Worm (Caenorhabditis elegans): Measurements from ENCODE around the gene str-221.

The str-221 gene

DNA sequence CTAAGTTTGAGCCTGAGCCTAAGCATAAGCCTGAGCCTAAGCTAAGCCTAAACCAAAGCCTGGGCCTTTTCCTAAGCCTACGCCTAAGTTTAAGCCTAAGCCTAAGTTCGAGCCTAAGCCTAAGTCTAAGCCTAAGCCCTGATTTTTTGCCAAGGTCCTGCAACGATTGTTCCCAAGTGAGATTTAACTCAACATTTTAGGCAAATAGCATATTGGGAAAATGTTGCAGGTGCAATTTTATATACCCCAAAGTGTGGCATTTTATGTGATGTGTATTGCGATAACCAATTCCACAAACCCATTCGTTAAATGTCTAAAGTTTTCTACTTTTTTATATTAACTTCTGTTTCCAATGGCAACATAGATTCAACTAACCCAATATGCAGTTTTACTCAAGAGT lies 22.2 kb downstream of the str-221 start, which contains the start of gene irld-40:
Gene irld-40, plus strand, starts transcription at position 301 of the 400 bp plus-strand sequence.
- TF ChIP-seq lsy-2 (tag; optimal IDR thresholded peaks at IDR 0.05) (no peak), nhr-11 (tag; optimal IDR thresholded peaks at IDR 0.05) (no peak), peb-1 (tag; optimal IDR thresholded peaks at IDR 0.05) (no peak), nhr-10 (tag; optimal IDR thresholded peaks at IDR 0.05) (no peak), unc-55 (GFP tag; optimal IDR thresholded peaks at IDR 0.05) (no peak), Y55F3AM.14 (GFP tag; optimal IDR thresholded peaks at IDR 0.05) (no peak), sma-3 (GFP tag; optimal IDR thresholded peaks at IDR 0.05) (no peak), zag-1 (tag; optimal IDR thresholded peaks at IDR 0.05) (no peak), fos-1 (tag; optimal IDR thresholded peaks at IDR 0.05) (no peak), lin-13 (GFP tag; optimal IDR thresholded peaks at IDR 0.05) (no peak), F13H6.1 (tag; optimal IDR thresholded peaks at IDR 0.05) (no peak), ama-1 (optimal IDR thresholded peaks at IDR 0.05) (no peak), lin-11 (tag; optimal IDR thresholded peaks at IDR 0.05) (no peak), nhr-77 (tag; optimal IDR thresholded peaks at IDR 0.05) (no peak), alr-1 (tag; optimal IDR thresholded peaks at IDR 0.05) (no peak), ztf-4 (tag; optimal IDR thresholded peaks at IDR 0.05) (no peak)

DNA sequence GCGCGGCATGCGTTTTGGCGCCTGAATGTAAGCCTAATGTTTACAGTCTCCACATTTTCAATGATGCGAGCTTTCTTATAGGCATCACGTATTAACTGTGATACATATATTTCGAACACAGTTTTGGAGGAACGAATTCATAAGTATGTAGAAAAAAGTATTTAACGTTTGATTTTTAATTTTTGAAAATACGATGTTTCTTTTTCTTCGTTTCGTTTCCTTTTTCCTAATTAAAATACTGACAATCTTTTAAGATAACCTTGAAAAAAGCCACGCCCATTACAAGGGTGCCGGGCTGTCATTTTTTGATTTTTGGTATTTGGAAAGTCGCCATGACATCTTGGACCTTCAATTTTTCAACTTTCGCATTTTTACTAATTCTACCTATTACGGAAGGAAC lies 24.8 kb downstream of the str-221 start, which contains the start of gene K04F1.9:
Gene K04F1.9, plus strand, starts transcription at position 301 of the 400 bp plus-strand sequence.
- no peak for TF ChIP-seq F13H6.1 (tag; optimal IDR thresholded peaks at IDR 0.05)
- TF ChIP-seq unc-62 (GFP tag; optimal IDR thresholded peaks at IDR 0.05) = no peak
- no peak for TF ChIP-seq mbf-1 (tag; optimal IDR thresholded peaks at IDR 0.05)
- TF ChIP-seq sma-9 (GFP tag; optimal IDR thresholded peaks at IDR 0.05) = no peak
- TF ChIP-seq sma-9 (tag; optimal IDR thresholded peaks at IDR 0.05) = no peak
- no peak for TF ChIP-seq fos-1 (tag; optimal IDR thresholded peaks at IDR 0.05)
- no peak for TF ChIP-seq ztf-11 (tag; optimal IDR thresholded peaks at IDR 0.05)
- no peak for TF ChIP-seq ztf-4 (tag; optimal IDR thresholded peaks at IDR 0.05)
- no peak for TF ChIP-seq ZK546.5 (tag; optimal IDR thresholded peaks at IDR 0.05)
- TF ChIP-seq gmeb-1 (tag; optimal IDR thresholded peaks at IDR 0.05) = no peak
- no peak for TF ChIP-seq lsy-2 (tag; optimal IDR thresholded peaks at IDR 0.05)
- TF ChIP-seq unc-39 (tag; optimal IDR thresholded peaks at IDR 0.05) = no peak
- TF ChIP-seq Y55F3AM.14 (GFP tag; optimal IDR thresholded peaks at IDR 0.05) = no peak
- no peak for TF ChIP-seq C34F6.9 (tag; optimal IDR thresholded peaks at IDR 0.05)

DNA sequence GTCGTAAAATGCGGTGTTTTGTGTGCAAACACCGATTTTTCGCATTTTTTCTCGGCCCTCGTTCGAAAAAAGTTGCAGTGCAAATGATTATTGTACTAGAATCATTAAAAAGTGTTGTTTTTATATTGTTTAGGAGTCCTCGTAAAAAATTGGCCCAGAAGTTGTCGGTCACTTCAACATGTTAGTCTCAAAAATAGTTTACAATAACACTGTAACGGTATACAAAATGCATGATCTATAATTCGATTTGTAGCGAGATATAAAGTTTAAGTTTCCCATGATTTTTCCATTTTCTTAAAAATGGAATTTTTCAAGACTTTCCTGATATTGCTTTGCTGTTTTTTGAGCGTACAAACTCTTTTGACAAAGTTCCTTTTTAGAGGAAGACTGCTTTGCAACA lies 26.8 kb downstream of the str-221 start, which contains the start of gene K04F1.8:
Gene K04F1.8, plus strand, starts transcription at position 301 of the 400 bp plus-strand sequence.
- no peak for TF ChIP-seq dmd-4 (tag; optimal IDR thresholded peaks at IDR 0.05)
- TF ChIP-seq ceh-82 (tag; optimal IDR thresholded peaks at IDR 0.05) = no peak
- no peak for TF ChIP-seq nhr-77 (tag; optimal IDR thresholded peaks at IDR 0.05)
- TF ChIP-seq lsy-2 (tag; optimal IDR thresholded peaks at IDR 0.05) = no peak
- no peak for TF ChIP-seq zag-1 (tag; optimal IDR thresholded peaks at IDR 0.05)
- no peak for TF ChIP-seq lin-11 (tag; optimal IDR thresholded peaks at IDR 0.05)
- no peak for TF ChIP-seq alr-1 (tag; optimal IDR thresholded peaks at IDR 0.05)
- TF ChIP-seq ztf-4 (tag; optimal IDR thresholded peaks at IDR 0.05) = no peak
- TF ChIP-seq mbf-1 (tag; optimal IDR thresholded peaks at IDR 0.05) = no peak

DNA sequence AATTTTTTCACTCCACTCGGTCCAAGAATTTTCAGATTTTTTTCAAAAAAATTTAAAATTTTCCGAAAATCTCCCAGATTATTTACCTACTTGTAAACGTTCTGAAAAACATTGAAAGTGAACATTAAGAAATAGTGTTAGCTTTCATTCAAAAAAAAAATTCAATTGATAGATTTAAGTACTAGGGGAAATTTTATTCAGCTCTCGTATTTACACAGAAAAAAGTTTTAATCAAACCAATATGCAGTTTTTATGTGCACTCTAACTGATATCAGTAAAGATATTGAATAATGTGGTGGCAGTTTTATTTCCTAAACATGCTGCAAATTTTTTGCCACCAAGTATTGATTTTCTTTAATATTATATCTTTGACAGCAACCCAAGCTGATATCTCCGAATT lies 28.1 kb downstream of the str-221 start, which contains the start of gene irld-42:
Gene irld-42, plus strand, starts transcription at position 301 of the 400 bp plus-strand sequence.
- TF ChIP-seq mab-5 (tag; optimal IDR thresholded peaks at IDR 0.05) (no peak), ztf-11 (tag; optimal IDR thresholded peaks at IDR 0.05) (no peak), ztf-4 (tag; optimal IDR thresholded peaks at IDR 0.05) (no peak), elt-1 (tag; optimal IDR thresholded peaks at IDR 0.05) (no peak), zag-1 (tag; optimal IDR thresholded peaks at IDR 0.05) (no peak), F13H6.1 (tag; optimal IDR thresholded peaks at IDR 0.05) (no peak), aly-2 (tag; optimal IDR thresholded peaks at IDR 0.05) (no peak), C34F6.9 (tag; optimal IDR thresholded peaks at IDR 0.05) (no peak), mdl-1 (tag; optimal IDR thresholded peaks at IDR 0.05) (no peak), ZK546.5 (tag; optimal IDR thresholded peaks at IDR 0.05) (no peak), lin-13 (GFP tag; optimal IDR thresholded peaks at IDR 0.05) (no peak), blmp-1 (tag; optimal IDR thresholded peaks at IDR 0.05; ENCODE audit: insufficient read depth) (no peak), mbf-1 (tag; optimal IDR thresholded peaks at IDR 0.05) (no peak), R02D3.7 (tag; optimal IDR thresholded peaks at IDR 0.05) (no peak), nhr-10 (tag; optimal IDR thresholded peaks at IDR 0.05) (no peak), ceh-16 (tag; optimal IDR thresholded peaks at IDR 0.05) (no peak), nhr-237 (tag; optimal IDR thresholded peaks at IDR 0.05) (no peak)

DNA sequence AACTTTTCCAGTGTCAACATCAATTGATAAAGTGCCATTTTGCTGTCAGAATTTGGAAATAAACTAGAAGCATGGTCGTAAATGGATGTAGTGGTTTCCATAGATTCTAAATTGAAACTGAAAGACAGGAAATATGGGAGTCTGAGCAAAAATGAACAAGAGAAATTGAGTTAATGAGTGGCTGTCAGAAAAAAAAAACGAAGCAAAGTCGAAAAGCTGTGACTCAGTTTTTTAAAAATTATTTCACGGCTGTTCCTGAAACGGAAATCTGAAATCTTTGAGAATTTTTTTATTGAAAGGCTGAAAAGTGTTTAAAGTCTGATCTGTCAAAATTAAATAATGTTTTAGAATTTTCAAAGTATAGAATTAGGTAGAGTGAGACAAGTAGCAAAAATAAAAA lies 38.1 kb downstream of the str-221 start, which contains the start of gene srw-98:
Gene srw-98, minus strand, starts transcription at position 101 of the 400 bp plus-strand sequence.
- TF ChIP-seq elt-1 (tag; optimal IDR thresholded peaks at IDR 0.05) = no peak
- no peak for TF ChIP-seq ztf-1 (GFP tag; conservative IDR thresholded peaks at IDR 0.05)
- no peak for TF ChIP-seq sma-3 (GFP tag; optimal IDR thresholded peaks at IDR 0.05)
- TF ChIP-seq snpc-4 (tag; optimal IDR thresholded peaks at IDR 0.05) = no peak
- no peak for TF ChIP-seq blmp-1 (tag; optimal IDR thresholded peaks at IDR 0.05; ENCODE audit: insufficient read depth)
- TF ChIP-seq zag-1 (tag; optimal IDR thresholded peaks at IDR 0.05) = no peak
- no peak for TF ChIP-seq unc-62 (GFP tag; optimal IDR thresholded peaks at IDR 0.05)
- no peak for TF ChIP-seq nhr-25 (tag; optimal IDR thresholded peaks at IDR 0.05)
- no peak for TF ChIP-seq peb-1 (tag; optimal IDR thresholded peaks at IDR 0.05)
- no peak for TF ChIP-seq ztf-4 (tag; optimal IDR thresholded peaks at IDR 0.05)

All from whole organism, L2 larva.